Fruit fly (Drosophila melanogaster) whole organism, embryonic: ENCODE results near the gene CG16758.

ENCODE experiments used
- ATbp ChIP-seq: fragments of 200-800 bp; sonication (Bioruptor generic); optimal IDR thresholded peaks from 2 replicates; lab custom pipeline; 2017; ENCODE audit warnings: missing biosample characterization, mild to moderate bottlenecking, missing genetic modification characterization, missing genetic modification reagents
- Bdp1 ChIP-seq: fragments of 200-800 bp; sonication (Bioruptor generic); optimal IDR thresholded peaks from 3 replicates; lab custom pipeline; 2016; ENCODE audit warnings: missing biosample characterization, missing genetic modification characterization
- Blimp-1 ChIP-seq: fragments of 200-800 bp; sonication (Bioruptor generic); optimal IDR thresholded peaks from 3 replicates; lab custom pipeline; 2018; ENCODE audit warnings: missing biosample characterization, missing genetic modification characterization, mild to moderate bottlenecking, moderate library complexity, missing genetic modification reagents
- CG12071 ChIP-seq: fragments of 200-800 bp; sonication (Bioruptor generic); optimal IDR thresholded peaks from 3 replicates; lab custom pipeline; 2018; ENCODE audit warnings: missing biosample characterization, mild to moderate bottlenecking, missing genetic modification characterization
- CG12219 ChIP-seq: fragments of 200-800 bp; sonication (Bioruptor generic); optimal IDR thresholded peaks from 3 replicates; lab custom pipeline; 2018; ENCODE audit warnings: missing biosample characterization, mild to moderate bottlenecking, missing genetic modification characterization
- CG1603 ChIP-seq: fragments of 200-800 bp; sonication (Bioruptor generic); optimal IDR thresholded peaks from 2 replicates; lab custom pipeline; 2019; ENCODE audit warnings: missing biosample characterization, mild to moderate bottlenecking, missing genetic modification characterization, moderate library complexity
- CG17359 ChIP-seq: fragments of 200-800 bp; sonication (Bioruptor generic); optimal IDR thresholded peaks from 3 replicates; lab custom pipeline; 2018; ENCODE audit warnings: missing biosample characterization, mild to moderate bottlenecking, missing genetic modification characterization, moderate library complexity
- CG18599 ChIP-seq: fragments of 200-800 bp; sonication (Bioruptor generic); optimal IDR thresholded peaks from 3 replicates; lab custom pipeline; 2017; ENCODE audit warnings: missing biosample characterization, missing genetic modification characterization, mild to moderate bottlenecking, moderate library complexity, missing genetic modification reagents
- CG2678 ChIP-seq: fragments of 200-800 bp; sonication (Bioruptor generic); optimal IDR thresholded peaks from 3 replicates; lab custom pipeline; 2019; ENCODE audit warnings: missing biosample characterization, mild to moderate bottlenecking, missing genetic modification characterization, moderate library complexity
- CG31388 ChIP-seq: fragments of 200-800 bp; sonication (Bioruptor generic); optimal IDR thresholded peaks from 2 replicates; lab custom pipeline; 2016; ENCODE audit warnings: missing biosample characterization, missing genetic modification characterization
- CG34422 ChIP-seq: fragments of 200-800 bp; sonication (Bioruptor generic); IDR thresholded peaks from 3 replicates; pipeline ENCODE4 v1.3.6; 2022; ENCODE audit warnings: missing biosample characterization, missing genetic modification characterization
- CG3726 ChIP-seq: fragments of 200-800 bp; sonication (Bioruptor generic); IDR thresholded peaks from 3 replicates; pipeline ENCODE4, ENCODE4 v1.3.6; 2022; ENCODE audit warnings: missing biosample characterization, missing genetic modification characterization
- CG43689 ChIP-seq: fragments of 200-800 bp; sonication (Bioruptor generic); IDR thresholded peaks from 2 replicates; pipeline ENCODE4 v1.3.6; 2022; ENCODE audit warnings: missing biosample characterization, missing genetic modification characterization
- CG6689 ChIP-seq: fragments of 200-800 bp; sonication (Bioruptor generic); IDR thresholded peaks from 2 replicates; pipeline ENCODE4 v1.3.6; 2022; ENCODE audit warnings: missing biosample characterization, missing genetic modification characterization
- CG7357 ChIP-seq: fragments of 200-800 bp; sonication (Bioruptor generic); IDR thresholded peaks from 3 replicates; pipeline ENCODE4 v1.3.6; 2022; ENCODE audit warnings: missing biosample characterization, missing genetic modification characterization
- CG8290 ChIP-seq, 3 experiments: fragments of 200-800 bp; sonication (Bioruptor generic); optimal IDR thresholded peaks; 2 replicates each; lab custom pipeline; 2016 to 2019; ENCODE audit warnings: missing biosample characterization in 3 of 3, missing genetic modification characterization in 3 of 3, mild to moderate bottlenecking in 2 of 3, moderate library complexity in 1 of 3
- CG9215 ChIP-seq: fragments of 200-800 bp; sonication (Bioruptor generic); IDR thresholded peaks from 2 replicates; pipeline ENCODE4 v1.3.6; 2022; ENCODE audit warnings: missing biosample characterization, missing genetic modification characterization
- Dll ChIP-seq: fragments of 200-800 bp; sonication (Bioruptor generic); IDR thresholded peaks from 4 replicates; pipeline ENCODE4 v1.3.6; 2022; ENCODE audit warnings: missing biosample characterization, missing genetic modification characterization; ENCODE audit not compliant: partially characterized antibody
- Ets65A ChIP-seq: fragments of 200-800 bp; sonication (Bioruptor generic); peaks from one replicate; lab custom pipeline; 2016; ENCODE audit warnings: missing biosample characterization, missing genetic modification characterization
- Gug ChIP-seq: fragments of 200-800 bp; sonication (Bioruptor generic); IDR thresholded peaks from 4 replicates; pipeline ENCODE4 v1.3.6; 2022; ENCODE audit warnings: missing biosample characterization, missing genetic modification characterization
- HLH3B ChIP-seq: fragments of 200-800 bp; sonication (Bioruptor generic); IDR thresholded peaks from 2 replicates; pipeline ENCODE4 v1.3.6; 2022; ENCODE audit warnings: missing biosample characterization, missing genetic modification characterization
- HmgZ ChIP-seq: fragments of 200-800 bp; sonication (Bioruptor generic); optimal IDR thresholded peaks from 2 replicates; lab custom pipeline; 2018; ENCODE audit warnings: missing biosample characterization, mild to moderate bottlenecking, missing genetic modification characterization
- Med ChIP-seq: fragments of 200-800 bp; sonication (Bioruptor generic); peaks from one replicate; lab custom pipeline; 2016; ENCODE audit warnings: missing biosample characterization, missing genetic modification characterization, mild to moderate bottlenecking, inconsistent platforms, moderate library complexity
- Nf-YC ChIP-seq: fragments of 200-800 bp; optimal IDR thresholded peaks from 3 replicates; lab custom pipeline; 2019; ENCODE audit warnings: missing biosample characterization, mild to moderate bottlenecking, missing genetic modification characterization, moderate library complexity
- Ptx1 ChIP-seq: fragments of 200-800 bp; sonication (Bioruptor generic); IDR thresholded peaks from 2 replicates; pipeline ENCODE4 v1.3.6; 2022; ENCODE audit warnings: missing biosample characterization, missing genetic modification characterization
- Sin3A ChIP-seq: fragments of >200 bp; optimal IDR thresholded peaks from 2 replicates; lab custom pipeline; 2018
- Sox102F ChIP-seq: fragments of 200-800 bp; sonication (Bioruptor generic); optimal IDR thresholded peaks from 2 replicates; lab custom pipeline; 2018; ENCODE audit warnings: missing biosample characterization, mild to moderate bottlenecking, missing genetic modification characterization, moderate library complexity
- Xbp1 ChIP-seq: fragments of 200-800 bp; sonication (Bioruptor generic); optimal IDR thresholded peaks from 3 replicates; lab custom pipeline; 2016; ENCODE audit warnings: missing biosample characterization, mild to moderate bottlenecking, missing genetic modification characterization
- ap ChIP-seq: fragments of 200-800 bp; sonication (Bioruptor generic); IDR thresholded peaks from 2 replicates; pipeline ENCODE4 v1.3.6; 2022; ENCODE audit warnings: missing biosample characterization, missing genetic modification characterization
- bsh ChIP-seq, 2 experiments: fragments of 200-800 bp; sonication (Bioruptor generic); optimal IDR thresholded peaks; 2 replicates each; lab custom pipeline; 2017 to 2018; ENCODE audit warnings: mild to moderate bottlenecking in 2 of 2, missing biosample characterization in 2 of 2, missing genetic modification characterization in 2 of 2, moderate library complexity in 1 of 2
- cas ChIP-seq: fragments of 200-800 bp; sonication (Bioruptor generic); IDR thresholded peaks from 2 replicates; pipeline ENCODE4 v1.3.6; 2022; ENCODE audit warnings: missing biosample characterization, missing genetic modification characterization
- dpn ChIP-seq, 2 experiments: fragments of 200-800 bp; sonication (Bioruptor generic); optimal IDR thresholded peaks; 3 replicates each; lab custom pipeline; 2016; ENCODE audit warnings: missing biosample characterization in 2 of 2, missing genetic modification characterization in 2 of 2
- dysf ChIP-seq: fragments of 200-800 bp; sonication (Bioruptor generic); IDR thresholded peaks from 3 replicates; pipeline ENCODE4 v1.3.6; 2022; ENCODE audit warnings: missing biosample characterization, missing genetic modification characterization
- eve ChIP-seq, 2 experiments: fragments of >200 bp; optimal IDR thresholded peaks; 2 replicates each; lab custom pipeline; 2017; ENCODE audit warnings: missing biosample characterization in 2 of 2, missing genetic modification characterization in 2 of 2
- ewg ChIP-seq: fragments of 200-800 bp; sonication (Bioruptor generic); optimal IDR thresholded peaks from 3 replicates; lab custom pipeline; 2017; ENCODE audit warnings: mild to moderate bottlenecking, missing biosample characterization, missing genetic modification reagents, missing genetic modification characterization
- fd96Cb ChIP-seq: fragments of 200-800 bp; sonication (Bioruptor generic); optimal IDR thresholded peaks from 2 replicates; lab custom pipeline; 2018; ENCODE audit warnings: missing biosample characterization, mild to moderate bottlenecking, missing genetic modification characterization, moderate library complexity
- gem ChIP-seq: fragments of 200-800 bp; sonication (Bioruptor generic); optimal IDR thresholded peaks from 2 replicates; lab custom pipeline; 2019; ENCODE audit warnings: missing biosample characterization, mild to moderate bottlenecking, missing genetic modification characterization, moderate library complexity
- grau ChIP-seq: fragments of 200-800 bp; optimal IDR thresholded peaks from 3 replicates; lab custom pipeline; 2019; ENCODE audit warnings: missing biosample characterization, mild to moderate bottlenecking, missing genetic modification characterization, moderate library complexity
- ham ChIP-seq: fragments of 200-800 bp; sonication (Bioruptor generic); IDR thresholded peaks from 2 replicates; pipeline ENCODE4 v1.3.6; 2022; ENCODE audit warnings: missing biosample characterization, missing genetic modification characterization
- her ChIP-seq: fragments of 200-800 bp; sonication (Bioruptor generic); optimal IDR thresholded peaks from 2 replicates; lab custom pipeline; 2016; ENCODE audit warnings: missing biosample characterization, missing genetic modification characterization
- ind ChIP-seq: fragments of 200-800 bp; sonication (Bioruptor generic); optimal IDR thresholded peaks from 3 replicates; lab custom pipeline; 2016; ENCODE audit warnings: missing biosample characterization, missing genetic modification characterization
- lab ChIP-seq: fragments of 200-800 bp; sonication (Bioruptor generic); optimal IDR thresholded peaks from 3 replicates; lab custom pipeline; 2017; ENCODE audit warnings: missing biosample characterization, missing genetic modification characterization, mild to moderate bottlenecking, moderate library complexity, missing genetic modification reagents
- mam ChIP-seq: fragments of 200-800 bp; sonication (Bioruptor generic); optimal IDR thresholded peaks from 3 replicates; lab custom pipeline; 2016; ENCODE audit warnings: missing biosample characterization, missing genetic modification characterization
- peb ChIP-seq: fragments of 200-800 bp; sonication (Bioruptor generic); IDR thresholded peaks from 2 replicates; pipeline ENCODE4 v1.3.6; 2022; ENCODE audit warnings: missing biosample characterization, missing genetic modification characterization
- pnt ChIP-seq: fragments of 200-800 bp; sonication (Bioruptor generic); optimal IDR thresholded peaks from 3 replicates; lab custom pipeline; 2016; ENCODE audit warnings: missing biosample characterization, missing genetic modification characterization
- prd ChIP-seq, 3 experiments: fragments of >200 bp in 2 of 3; fragments of 200-800 bp in 1 of 3; sonication (Bioruptor generic) in 1 of 3; optimal IDR thresholded peaks in 2 of 3; IDR thresholded peaks in 1 of 3; 2 replicates in 2 of 3; 3 replicates in 1 of 3; pipeline versions ENCODE4 v1.3.6 to Lab custom; 2017 to 2022; ENCODE audit warnings: missing biosample characterization in 1 of 3, missing genetic modification characterization in 1 of 3
- sens ChIP-seq: fragments of 200-800 bp; sonication (Bioruptor generic); peaks from one replicate; lab custom pipeline; 2016; ENCODE audit warnings: missing biosample characterization, missing genetic modification characterization
- seq ChIP-seq: fragments of 200-800 bp; sonication (Bioruptor generic); IDR thresholded peaks from 2 replicates; pipeline ENCODE4 v1.3.6; 2022; ENCODE audit warnings: missing biosample characterization, missing genetic modification characterization
- sob ChIP-seq: fragments of 200-800 bp; sonication (Bioruptor generic); IDR thresholded peaks from 2 replicates; pipeline ENCODE4 v1.3.6; 2022; ENCODE audit warnings: missing biosample characterization, missing genetic modification characterization
- toy ChIP-seq: fragments of 200-800 bp; sonication (Bioruptor generic); IDR thresholded peaks from 2 replicates; pipeline ENCODE4 v1.3.6; 2022; ENCODE audit warnings: missing biosample characterization, missing genetic modification characterization

Gene CG16758

dm6 chr3L:2533732-2534073, 30.3 kb upstream of the CG16758 start (continued):
- TF ChIP-seq CG8290 (GFP tag; optimal IDR thresholded peaks at IDR 0.05; lab: Kevin White, UChicago) (no peak), CG8290 (tag; optimal IDR thresholded peaks at IDR 0.05; lab: Kevin White, UChicago) (peak in 1 of 2 experiments; percentile 21), pnt (GFP tag; lab: Kevin White, UChicago) (peak; percentile 13), mam (GFP tag; lab: Kevin White, UChicago) (peak; percentile 21), HmgZ (tag; lab: Kevin White, UChicago) (no peak), ATbp (GFP tag; lab: Kevin White, UChicago) (peak; percentile 6), ham (GFP tag; lab: Robert Waterston, UW) (no peak), Bdp1 (no peak), Dll (GFP tag; lab: Robert Waterston, UW) (no peak), sob (GFP tag; lab: Robert Waterston, UW) (no peak), ap (GFP tag; lab: Robert Waterston, UW) (no peak), gem (tag; lab: Kevin White, UChicago) (peak; percentile 32), CG34422 (peak; percentile 42; the same call in 1 of the 3 replicates), CG18599 (GFP tag; lab: Kevin White, UChicago) (peak; percentile 29), toy (no peak), grau (tag; lab: Kevin White, UChicago) (peak; percentile 16), CG12071 (GFP tag; lab: Kevin White, UChicago) (peak; percentile 14), cas (no peak), CG3726 (no peak), peb (GFP tag; lab: Robert Waterston, UW) (0 out of 2 replicates have a peak, but pooled peaks have one; percentile 17), prd (optimal IDR thresholded peaks at IDR 0.05; lab: Kevin White, UChicago) (no peak), prd (GFP tag; IDR thresholded peaks at IDR 0.05; lab: Robert Waterston, UW) (peak; percentile 46; the same call in 1 of the 3 replicates), CG7357 (no peak), Ets65A (GFP tag; lab: Kevin White, UChicago) (peak; percentile 75), Sin3A (lab: Kevin White, UChicago) (no peak), Blimp-1 (GFP tag; lab: Kevin White, UChicago) (peak; percentile 43), lab (peak; percentile 23), Xbp1 (GFP tag; lab: Kevin White, UChicago) (peak; percentile 32), CG9215 (GFP tag; lab: Robert Waterston, UW) (no peak), Med (GFP tag; lab: Kevin White, UChicago) (peak; percentile 78), CG12219 (GFP tag; lab: Kevin White, UChicago) (peak; percentile 9), HLH3B (GFP tag; lab: Robert Waterston, UW) (0 out of 2 replicates have a peak, but pooled peaks have one; percentile 31), dpn (GFP tag; optimal IDR thresholded peaks at IDR 0.05; lab: Kevin White, UChicago) (peak in 1 of 2 experiments; percentile 3), Ptx1 (GFP tag; lab: Robert Waterston, UW) (no peak), CG6689 (GFP tag; lab: Robert Waterston, UW) (0 out of 2 replicates have a peak, but pooled peaks have one; percentile 16), bsh (GFP tag; optimal IDR thresholded peaks at IDR 0.05; lab: Kevin White, UChicago) (peak; percentile 38 to 71), fd96Cb (peak; percentile 37), CG2678 (tag; lab: Kevin White, UChicago) (peak; percentile 16), eve (GFP tag; optimal IDR thresholded peaks at IDR 0.05; lab: Kevin White, UChicago) (no peak), seq (GFP tag; lab: Robert Waterston, UW) (0 out of 2 replicates have a peak, but pooled peaks have one; percentile 16), CG31388 (GFP tag; lab: Kevin White, UChicago) (no peak), dysf (GFP tag; lab: Robert Waterston, UW) (0 out of 3 replicates have a peak, but pooled peaks have one; percentile 51), CG1603 (tag; lab: Kevin White, UChicago) (peak; percentile 50), Nf-YC (tag; lab: Kevin White, UChicago) (no peak), Gug (GFP tag; lab: Robert Waterston, UW) (0 out of 4 replicates have a peak, but pooled peaks have one; percentile 5), CG17359 (tag; lab: Kevin White, UChicago) (peak; percentile 29), Sox102F (peak; percentile 34), her (GFP tag; lab: Kevin White, UChicago) (no peak), ewg (GFP tag; lab: Kevin White, UChicago) (no peak), sens (GFP tag; lab: Kevin White, UChicago) (peak; percentile 74), CG43689 (GFP tag; lab: Robert Waterston, UW) (no peak), ind (GFP tag; lab: Kevin White, UChicago) (peak; percentile 39)
